Fruit fly (Drosophila melanogaster) Kc167 (cell line): ENCODE measurements around the gene CG46521.
"Not testable (repeated sequence)": the region's sequence is repeated elsewhere in the genome, so short reads cannot be mapped to it uniquely, and the experiment has no call there.

Experiments used
- Myc ChIP-seq: fragments of >200 bp; optimal IDR thresholded peaks from 2 replicates; lab custom pipeline; 2017; ENCODE audit warnings: missing external identifiers
- Sin3A ChIP-seq: fragments of >200 bp; optimal IDR thresholded peaks from 2 replicates; lab custom pipeline; 2018; ENCODE audit warnings: missing external identifiers
- h ChIP-seq: fragments of >200 bp; optimal IDR thresholded peaks from 3 replicates; lab custom pipeline; 2018; ENCODE audit warnings: missing external identifiers
- insv ChIP-seq: fragments of >200 bp; optimal IDR thresholded peaks from 3 replicates; lab custom pipeline; 2018; ENCODE audit warnings: missing external identifiers
- psq ChIP-seq: fragments of >200 bp; optimal IDR thresholded peaks from 2 replicates; lab custom pipeline; 2017; ENCODE audit warnings: missing external identifiers
- ttk ChIP-seq: sonication (Bioruptor generic); optimal IDR thresholded peaks from 2 replicates; lab custom pipeline; 2017; ENCODE audit warnings: missing external identifiers

CG46521 gene

DNA sequence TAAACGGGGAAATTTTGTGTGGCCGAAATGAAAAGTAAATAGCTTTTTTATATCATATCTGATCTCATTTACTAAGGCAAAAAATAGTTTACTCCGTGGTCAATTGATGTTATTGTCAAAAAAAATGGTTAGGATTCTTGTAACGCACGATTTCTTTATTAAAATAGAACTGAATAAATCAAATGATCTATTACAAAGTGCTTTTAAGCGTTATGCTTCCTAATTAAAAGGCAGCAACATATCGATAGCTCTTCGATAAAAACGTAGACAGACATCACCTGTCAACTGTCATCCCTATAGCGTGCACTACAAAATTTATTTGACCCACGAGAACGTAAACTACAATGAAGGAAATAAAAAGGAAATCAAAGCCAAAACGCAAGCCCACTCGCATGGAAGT, at the start of gene CG46521:
Gene CG46521 (plus strand): TSS at position 301 of the 400 bp plus-strand sequence.
- TF ChIP-seq Myc (lab: Kevin White, UChicago); ttk (lab: Kevin White, UChicago); psq: not testable (repeated sequence)

dm6 chrX:22191973-22192372, 49.4 kb upstream of the CG46521 start, which contains the start of gene CG46513:
CG46513 (plus strand) TSS chrX:22192273.
- TF ChIP-seq ttk (lab: Kevin White, UChicago); h (lab: Kevin White, UChicago); Sin3A: not testable (repeated sequence)

DNA sequence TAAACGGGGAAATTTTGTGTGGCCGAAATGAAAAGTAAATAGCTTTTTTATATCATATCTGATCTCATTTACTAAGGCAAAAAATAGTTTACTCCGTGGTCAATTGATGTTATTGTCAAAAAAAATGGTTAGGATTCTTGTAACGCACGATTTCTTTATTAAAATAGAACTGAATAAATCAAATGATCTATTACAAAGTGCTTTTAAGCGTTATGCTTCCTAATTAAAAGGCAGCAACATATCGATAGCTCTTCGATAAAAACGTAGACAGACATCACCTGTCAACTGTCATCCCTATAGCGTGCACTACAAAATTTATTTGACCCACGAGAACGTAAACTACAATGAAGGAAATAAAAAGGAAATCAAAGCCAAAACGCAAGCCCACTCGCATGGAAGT, 44.5 kb upstream of the CG46521 start, which contains the start of gene CG46514:
Gene CG46514 (plus strand): TSS at position 301 of the 400 bp plus-strand sequence.
- TF ChIP-seq ttk (lab: Kevin White, UChicago); h (lab: Kevin White, UChicago); Sin3A: not testable (repeated sequence)

dm6 chrX:22201883-22202282, 39.5 kb upstream of the CG46521 start, which contains the start of gene CG46515:
CG46515 (plus strand) TSS chrX:22202183.
- TF ChIP-seq psq; Sin3A; ttk (lab: Kevin White, UChicago): not testable (repeated sequence)

dm6 chrX:22212028-22212427, 29.3 kb upstream of the CG46521 start, which contains the start of gene CG46516:
CG46516 (plus strand) TSS chrX:22212328.
- TF ChIP-seq ttk, Myc, insv (lab: Kevin White, UChicago): not testable (repeated sequence)

DNA sequence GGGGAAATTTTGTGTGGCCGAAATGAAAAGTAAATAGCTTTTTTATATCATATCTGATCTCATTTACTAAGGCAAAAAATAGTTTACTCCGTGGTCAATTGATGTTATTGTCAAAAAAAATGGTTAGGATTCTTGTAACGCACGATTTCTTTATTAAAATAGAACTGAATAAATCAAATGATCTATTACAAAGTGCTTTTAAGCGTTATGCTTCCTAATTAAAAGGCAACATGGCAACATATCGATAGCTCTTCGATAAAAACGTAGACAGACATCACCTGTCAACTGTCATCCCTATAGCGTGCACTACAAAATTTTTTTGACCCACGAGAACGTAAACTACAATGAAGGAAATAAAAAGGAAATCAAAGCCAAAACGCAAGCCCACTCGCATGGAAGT, 24.3 kb upstream of the CG46521 start, which contains the start of gene CG46517:
Gene CG46517 (plus strand): TSS at position 301 of the 400 bp plus-strand sequence.
- TF ChIP-seq Myc (lab: Kevin White, UChicago); Sin3A; psq: not testable (repeated sequence)

dm6 chrX:22226273-22226672, 15.1 kb upstream of the CG46521 start, which contains the start of gene CG46518:
CG46518 (plus strand) TSS chrX:22226573.
- TF ChIP-seq insv (lab: Kevin White, UChicago); Sin3A; h (lab: Kevin White, UChicago): not testable (repeated sequence)

dm6 chrX:22231270-22231669, 10.1 kb upstream of the CG46521 start, which contains the start of gene CG46519:
CG46519 (plus strand) TSS chrX:22231570.
- TF ChIP-seq psq; insv (lab: Kevin White, UChicago); ttk (lab: Kevin White, UChicago): not testable (repeated sequence)

DNA sequence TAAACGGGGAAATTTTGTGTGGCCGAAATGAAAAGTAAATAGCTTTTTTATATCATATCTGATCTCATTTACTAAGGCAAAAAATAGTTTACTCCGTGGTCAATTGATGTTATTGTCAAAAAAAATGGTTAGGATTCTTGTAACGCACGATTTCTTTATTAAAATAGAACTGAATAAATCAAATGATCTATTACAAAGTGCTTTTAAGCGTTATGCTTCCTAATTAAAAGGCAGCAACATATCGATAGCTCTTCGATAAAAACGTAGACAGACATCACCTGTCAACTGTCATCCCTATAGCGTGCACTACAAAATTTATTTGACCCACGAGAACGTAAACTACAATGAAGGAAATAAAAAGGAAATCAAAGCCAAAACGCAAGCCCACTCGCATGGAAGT, 5.1 kb upstream of the CG46521 start, which contains the start of gene CG46520:
Gene CG46520 (plus strand): TSS at position 301 of the 400 bp plus-strand sequence.
- not testable (repeated sequence) for TF ChIP-seq psq; h (lab: Kevin White, UChicago); Myc (lab: Kevin White, UChicago)

dm6 chrX:22246300-22246699, 4.9 kb downstream of the CG46521 start, which contains the start of gene CG46522:
CG46522 (plus strand) TSS chrX:22246600.
- not testable (repeated sequence) for TF ChIP-seq Myc (lab: Kevin White, UChicago); psq; h (lab: Kevin White, UChicago)

DNA sequence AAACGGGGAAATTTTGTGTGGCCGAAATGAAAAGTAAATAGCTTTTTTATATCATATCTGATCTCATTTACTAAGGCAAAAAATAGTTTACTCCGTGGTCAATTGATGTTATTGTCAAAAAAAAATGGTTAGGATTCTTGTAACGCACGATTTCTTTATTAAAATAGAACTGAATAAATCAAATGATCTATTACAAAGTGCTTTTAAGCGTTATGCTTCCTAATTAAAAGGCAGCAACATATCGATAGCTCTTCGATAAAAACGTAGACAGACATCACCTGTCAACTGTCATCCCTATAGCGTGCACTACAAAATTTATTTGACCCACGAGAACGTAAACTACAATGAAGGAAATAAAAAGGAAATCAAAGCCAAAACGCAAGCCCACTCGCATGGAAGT, 9.9 kb downstream of the CG46521 start, which contains the start of gene CG41562:
Gene CG41562 (plus strand): TSS at position 301 of the 400 bp plus-strand sequence.
- not testable (repeated sequence) for TF ChIP-seq h (lab: Kevin White, UChicago); psq; insv (lab: Kevin White, UChicago)
